Worm (Caenorhabditis elegans) whole organism, L1 larva: Measurements from ENCODE around the gene gfat-1.

Experiments
- C16A3.4 ChIP-seq: fragments of 150-350 bp; optimal IDR thresholded peaks from 2 replicates; lab custom pipeline; 2014; ENCODE audit warnings: missing biosample characterization, missing genetic modification characterization
- C34B4.2 ChIP-seq: sonication (generic microtip); optimal IDR thresholded peaks from 2 replicates; lab custom pipeline; 2017; ENCODE audit warnings: mild to moderate bottlenecking, missing genetic modification characterization, missing compliant biosample characterization
- Y116A8C.19 ChIP-seq: sonication (generic microtip); optimal IDR thresholded peaks from 2 replicates; lab custom pipeline; 2016; ENCODE audit warnings: missing compliant biosample characterization, missing genetic modification characterization, borderline replicate concordance
- aly-2 ChIP-seq: fragments of 150-350 bp; optimal IDR thresholded peaks from 2 replicates; lab custom pipeline; 2014; ENCODE audit warnings: missing biosample characterization, missing genetic modification characterization
- ceh-8 ChIP-seq: fragments of 200-800 bp; sonication (Bioruptor generic); optimal IDR thresholded peaks from 2 replicates; lab custom pipeline; 2018; ENCODE audit warnings: mild to moderate bottlenecking, missing genetic modification characterization, moderate library complexity, missing compliant biosample characterization
- dsc-1 ChIP-seq: sonication (generic microtip); optimal IDR thresholded peaks from 2 replicates; lab custom pipeline; 2016; ENCODE audit warnings: mild to moderate bottlenecking, missing genetic modification characterization, missing compliant biosample characterization
- efl-1 ChIP-seq, 4 experiments: fragments of 150-350 bp; optimal IDR thresholded peaks in 3 of 4; peaks in 1 of 4; 1 replicate in 1 of 4; 2 replicates in 3 of 4; lab custom pipeline; 2014; ENCODE audit warnings: missing biosample characterization in 2 of 4, missing genetic modification characterization in 2 of 4, missing genetic modification reagents in 2 of 4
- elt-2 ChIP-seq: sonication (generic microtip); optimal IDR thresholded peaks from 2 replicates; lab custom pipeline; 2016; ENCODE audit warnings: missing genetic modification characterization, mild to moderate bottlenecking, inconsistent platforms, missing compliant biosample characterization, missing genetic modification reagents
- elt-3 ChIP-seq, 6 experiments: fragments of 150-350 bp in 1 of 6; sonication (generic microtip); optimal IDR thresholded peaks; 2 replicates each; lab custom pipeline; 2017 to 2018; ENCODE audit warnings: missing biosample characterization in 6 of 6, missing genetic modification characterization in 6 of 6, inconsistent platforms in 1 of 6
- ets-5 ChIP-seq: fragments of 200-800 bp; sonication (Bioruptor generic); IDR thresholded peaks from 2 replicates; pipeline ENCODE4 v1.3.6; 2022; ENCODE audit warnings: missing genetic modification characterization, missing compliant biosample characterization
- fkh-8 ChIP-seq: sonication (generic microtip); optimal IDR thresholded peaks from 2 replicates; lab custom pipeline; 2016; ENCODE audit warnings: mild to moderate bottlenecking, missing genetic modification characterization, missing compliant biosample characterization
- hlh-4 ChIP-seq: sonication (generic microtip); optimal IDR thresholded peaks from 2 replicates; lab custom pipeline; 2016; ENCODE audit warnings: mild to moderate bottlenecking, missing genetic modification characterization, missing compliant biosample characterization
- irx-1 ChIP-seq: sonication (generic microtip); optimal IDR thresholded peaks from 2 replicates; lab custom pipeline; 2016; ENCODE audit warnings: missing genetic modification characterization, missing compliant biosample characterization
- lin-13 ChIP-seq: fragments of 150-350 bp; optimal IDR thresholded peaks from 2 replicates; lab custom pipeline; 2014; ENCODE audit warnings: missing biosample characterization, missing genetic modification reagents, missing genetic modification characterization
- lin-14 ChIP-seq: fragments of 200-800 bp; sonication (Bioruptor generic); optimal IDR thresholded peaks from 2 replicates; lab custom pipeline; 2018; ENCODE audit warnings: mild to moderate bottlenecking, missing genetic modification characterization, moderate library complexity, missing compliant biosample characterization
- lin-15B ChIP-seq: fragments of 150-350 bp; sonication (generic microtip); optimal IDR thresholded peaks from 3 replicates; lab custom pipeline; 2014; ENCODE audit warnings: missing biosample characterization, missing genetic modification characterization
- lin-35 ChIP-seq, 2 experiments: fragments of 150-350 bp; optimal IDR thresholded peaks; 2 replicates each; lab custom pipeline; 2014; ENCODE audit warnings: missing biosample characterization in 2 of 2, missing genetic modification characterization in 2 of 2, missing genetic modification reagents in 2 of 2
- lin-39 ChIP-seq: fragments of 150-350 bp; optimal IDR thresholded peaks from 2 replicates; lab custom pipeline; 2014; ENCODE audit warnings: missing biosample characterization, missing genetic modification reagents, missing genetic modification characterization
- lsy-2 ChIP-seq, 2 experiments: fragments of 150-350 bp; optimal IDR thresholded peaks; 2 replicates each; lab custom pipeline; 2014; ENCODE audit warnings: missing biosample characterization in 2 of 2, missing genetic modification characterization in 2 of 2
- mab-9 ChIP-seq: fragments of 200-800 bp; sonication (Bioruptor generic); IDR thresholded peaks from 2 replicates; pipeline ENCODE4 v1.3.6; 2022; ENCODE audit warnings: missing genetic modification reagents, missing genetic modification characterization, missing compliant biosample characterization
- mdl-1 ChIP-seq, 2 experiments: fragments of 150-350 bp; optimal IDR thresholded peaks; 2 replicates each; lab custom pipeline; 2014 to 2017; ENCODE audit warnings: missing biosample characterization in 2 of 2, missing genetic modification characterization in 2 of 2, inconsistent platforms in 1 of 2
- nhr-11 ChIP-seq: fragments of 150-350 bp; optimal IDR thresholded peaks from 2 replicates; lab custom pipeline; 2014; ENCODE audit warnings: missing biosample characterization, missing genetic modification characterization
- nhr-20 ChIP-seq: sonication (generic microtip); optimal IDR thresholded peaks from 2 replicates; lab custom pipeline; 2016; ENCODE audit warnings: mild to moderate bottlenecking, missing genetic modification characterization, missing compliant biosample characterization
- nhr-71 ChIP-seq: sonication (generic microtip); optimal IDR thresholded peaks from 2 replicates; lab custom pipeline; 2016; ENCODE audit warnings: mild to moderate bottlenecking, missing genetic modification characterization, moderate library complexity, missing compliant biosample characterization
- nhr-76 ChIP-seq: sonication (generic microtip); optimal IDR thresholded peaks from 2 replicates; lab custom pipeline; 2017; ENCODE audit warnings: missing biosample characterization, missing genetic modification characterization
- nhr-77 ChIP-seq: fragments of 150-350 bp; optimal IDR thresholded peaks from 2 replicates; lab custom pipeline; 2014; ENCODE audit warnings: missing biosample characterization, missing genetic modification characterization
- nhr-85 ChIP-seq: sonication (generic microtip); peaks from one replicate; lab custom pipeline; 2016; ENCODE audit warnings: missing genetic modification characterization, inconsistent platforms, missing compliant biosample characterization
- nhr-90 ChIP-seq: sonication (generic microtip); optimal IDR thresholded peaks from 2 replicates; lab custom pipeline; 2016; ENCODE audit warnings: mild to moderate bottlenecking, missing genetic modification characterization, missing compliant biosample characterization; ENCODE audit not compliant: poor library complexity
- pax-3 ChIP-seq: fragments of 200-800 bp; sonication (Bioruptor generic); optimal IDR thresholded peaks from 2 replicates; lab custom pipeline; 2018; ENCODE audit warnings: mild to moderate bottlenecking, missing genetic modification characterization, moderate library complexity, missing compliant biosample characterization
- pqm-1 ChIP-seq: sonication (generic microtip); optimal IDR thresholded peaks from 3 replicates; lab custom pipeline; 2017; ENCODE audit warnings: missing biosample characterization, missing genetic modification characterization
- swsn-7 ChIP-seq: sonication (generic microtip); optimal IDR thresholded peaks from 2 replicates; lab custom pipeline; 2016; ENCODE audit warnings: missing genetic modification characterization, missing compliant biosample characterization
- tbx-2 ChIP-seq: sonication (generic microtip); optimal IDR thresholded peaks from 2 replicates; lab custom pipeline; 2016; ENCODE audit warnings: missing genetic modification characterization, missing compliant biosample characterization
- unc-130 ChIP-seq: fragments of 150-350 bp; optimal IDR thresholded peaks from 2 replicates; lab custom pipeline; 2017; ENCODE audit warnings: missing biosample characterization, missing genetic modification characterization, inconsistent platforms
- zip-4 ChIP-seq: fragments of 200-800 bp; sonication (Bioruptor generic); optimal IDR thresholded peaks from 2 replicates; lab custom pipeline; 2018; ENCODE audit warnings: mild to moderate bottlenecking, missing genetic modification characterization, moderate library complexity, missing compliant biosample characterization

The gfat-1 gene

ce11 chrII:11629957-11630356, 34.7 kb upstream of the gfat-1 start:
- no peak for TF ChIP-seq efl-1 (optimal IDR thresholded peaks at IDR 0.05; lab: Kevin White, UChicago)
- peak in 1 of 2 experiments; percentile 80 for TF ChIP-seq efl-1 (GFP tag; optimal IDR thresholded peaks at IDR 0.05 in 1 of 2; lab: Kevin White, UChicago)
- TF ChIP-seq elt-2 = no peak
- peak; percentile 14 for TF ChIP-seq lin-14 (GFP tag; lab: Kevin White, UChicago)
- TF ChIP-seq nhr-77 (tag; lab: Kevin White, UChicago) = no peak
- no peak for TF ChIP-seq ceh-8 (GFP tag; lab: Kevin White, UChicago)
- no peak for TF ChIP-seq swsn-7 (tag; lab: Kevin White, UChicago)
- TF ChIP-seq irx-1 (tag; lab: Kevin White, UChicago) = no peak
- no peak for TF ChIP-seq zip-4 (GFP tag; lab: Kevin White, UChicago)
- no peak for TF ChIP-seq pqm-1
- no peak for TF ChIP-seq lin-15B (tag; lab: Kevin White, UChicago)
- TF ChIP-seq mab-9 (GFP tag; lab: Robert Waterston, UW) = no peak
- TF ChIP-seq C16A3.4 (tag; lab: Kevin White, UChicago) = no peak
- no peak for TF ChIP-seq C34B4.2 (tag; lab: Kevin White, UChicago)
- TF ChIP-seq lin-35 (GFP tag; optimal IDR thresholded peaks at IDR 0.05; lab: Kevin White, UChicago) = no peak
- TF ChIP-seq fkh-8 (tag; lab: Kevin White, UChicago) = no peak
- no peak for TF ChIP-seq elt-3 (tag; optimal IDR thresholded peaks at IDR 0.05; lab: Kevin White, UChicago)

- TF ChIP-seq unc-130 (tag; lab: Kevin White, UChicago) (no peak), pax-3 (tag; lab: Kevin White, UChicago) (no peak)
- TF ChIP-seq, all 84 proteins: peak for 0
Measured at ce11 chrII:11627904-11628303, 32.7 kb upstream of the gfat-1 start.

- TF ChIP-seq nhr-11 (tag; lab: Kevin White, UChicago) (no peak), lin-15B (tag; lab: Kevin White, UChicago) (no peak)
Measured at ce11 chrII:11622605-11623004, 27.4 kb upstream of the gfat-1 start.

ce11 chrII:11621576-11621975, 26.4 kb upstream of the gfat-1 start:
- TF ChIP-seq mdl-1 (tag; optimal IDR thresholded peaks at IDR 0.05; lab: Kevin White, UChicago) (no peak), tbx-2 (tag; lab: Kevin White, UChicago) (no peak), hlh-4 (tag; lab: Kevin White, UChicago) (no peak), ets-5 (GFP tag; lab: Robert Waterston, UW) (no peak), aly-2 (tag; lab: Kevin White, UChicago) (peak; percentile 11), lin-14 (GFP tag; lab: Kevin White, UChicago) (peak; percentile 59), nhr-71 (tag; lab: Kevin White, UChicago) (no peak)

ce11 chrII:11620630-11621246, 25.5 kb upstream of the gfat-1 start:
- TF ChIP-seq dsc-1 (no peak), lin-39 (tag; lab: Kevin White, UChicago) (no peak), nhr-85 (tag; lab: Kevin White, UChicago) (peak; percentile 67), ceh-8 (GFP tag; lab: Kevin White, UChicago) (no peak), Y116A8C.19 (tag; lab: Kevin White, UChicago) (no peak), nhr-76 (no peak), nhr-90 (tag; lab: Kevin White, UChicago) (no peak), unc-130 (tag; lab: Kevin White, UChicago) (no peak), lin-13 (GFP tag; lab: Kevin White, UChicago) (no peak), mdl-1 (tag; optimal IDR thresholded peaks at IDR 0.05; lab: Kevin White, UChicago) (no peak), nhr-20 (no peak), lsy-2 (tag; optimal IDR thresholded peaks at IDR 0.05; lab: Kevin White, UChicago) (peak in 1 of 2 experiments; percentile 33), efl-1 (optimal IDR thresholded peaks at IDR 0.05; lab: Kevin White, UChicago) (no peak), efl-1 (GFP tag; optimal IDR thresholded peaks at IDR 0.05 in 1 of 2; lab: Kevin White, UChicago) (peak in 1 of 2 experiments; percentile 73)
